Fruit fly (Drosophila melanogaster): ENCODE results near the gene CG4119.

dm6 chrX:5715455-5716227, 49.8 kb downstream of the CG4119 start:
- no peak for TF ChIP-seq CG8478 (optimal IDR thresholded peaks at IDR 0.05)
- no peak for TF ChIP-seq CTCF (optimal IDR thresholded peaks at IDR 0.05)

Data from S2 (cell line).